Worm (Caenorhabditis elegans): ENCODE results near the gene mesp-1.

mesp-1 gene

ce11 chrIV:8526050-8526449 is 26.9 kb downstream of the mesp-1 start (continued):
- TF ChIP-seq nhr-19 (GFP tag; conservative IDR thresholded peaks at IDR 0.05) (peak; percentile 88), nhr-85 (tag) (peak; percentile 94), efl-1 (optimal IDR thresholded peaks at IDR 0.05) (peak; percentile 18 to 37), efl-1 (GFP tag; optimal IDR thresholded peaks at IDR 0.05 in 1 of 2) (peak; percentile 7 to 93), pag-3 (tag; optimal IDR thresholded peaks at IDR 0.05; ENCODE audit: borderline replicate concordance, insufficient read depth) (no peak), egl-13 (tag; optimal IDR thresholded peaks at IDR 0.05) (no peak), lin-35 (GFP tag; optimal IDR thresholded peaks at IDR 0.05) (peak in 1 of 2 experiments; percentile 67), elt-3 (tag; optimal IDR thresholded peaks at IDR 0.05) (peak in 3 of 6 experiments; percentile 56 to 97 (median 90)), isw-1 (GFP tag; IDR thresholded peaks at IDR 0.05) (no peak), nhr-28 (tag; optimal IDR thresholded peaks at IDR 0.05) (no peak), skn-1 (tag; optimal IDR thresholded peaks at IDR 0.05) (peak; percentile 1), nhr-47 (tag; optimal IDR thresholded peaks at IDR 0.05) (peak; percentile 61), egl-27 (tag; optimal IDR thresholded peaks at IDR 0.05) (peak in 1 of 2 experiments; percentile 80), fkh-10 (GFP tag; optimal IDR thresholded peaks at IDR 0.05) (no peak), dpl-1 (GFP tag; optimal IDR thresholded peaks at IDR 0.05) (peak in 1 of 3 experiments; percentile 25), snu-23 (GFP tag; optimal IDR thresholded peaks at IDR 0.05) (peak; percentile 85), irx-1 (tag; optimal IDR thresholded peaks at IDR 0.05) (peak; percentile 49), elt-2 (tag; optimal IDR thresholded peaks at IDR 0.05) (peak; percentile 37), rnt-1 (tag; optimal IDR thresholded peaks at IDR 0.05) (peak; percentile 83), C04F5.9 (tag; optimal IDR thresholded peaks at IDR 0.05) (no peak), lin-13 (GFP tag; optimal IDR thresholded peaks at IDR 0.05) (no peak)

ce11 chrIV:8526579-8526978 is 27.5 kb downstream of the mesp-1 start:
- no peak for TF ChIP-seq nhr-19 (GFP tag; conservative IDR thresholded peaks at IDR 0.05)
- no peak for TF ChIP-seq sptf-1 (tag; optimal IDR thresholded peaks at IDR 0.05)
- no peak for TF ChIP-seq tlp-1 (tag; optimal IDR thresholded peaks at IDR 0.05)
- TF ChIP-seq ceh-8 (GFP tag; optimal IDR thresholded peaks at IDR 0.05) = no peak
- TF ChIP-seq elt-2 (tag; optimal IDR thresholded peaks at IDR 0.05) = peak; percentile 6
- no peak for TF ChIP-seq ztf-4 (tag; optimal IDR thresholded peaks at IDR 0.05)
- no peak for TF ChIP-seq unc-98 (GFP tag; IDR thresholded peaks at IDR 0.05)

- no peak for TF ChIP-seq ceh-8 (GFP tag; optimal IDR thresholded peaks at IDR 0.05)
- peak; percentile 90 for TF ChIP-seq nhr-19 (GFP tag; conservative IDR thresholded peaks at IDR 0.05)
- TF ChIP-seq ces-1 (GFP tag; optimal IDR thresholded peaks at IDR 0.05) = no peak
- peak; percentile 2 for TF ChIP-seq egl-13 (tag; optimal IDR thresholded peaks at IDR 0.05)
- TF ChIP-seq blmp-1 (tag; optimal IDR thresholded peaks at IDR 0.05) = peak; percentile 85
- TF ChIP-seq hpl-2 (GFP tag; optimal IDR thresholded peaks at IDR 0.05) = peak; percentile 75
- peak; percentile 78 for TF ChIP-seq grh-1 (GFP tag; IDR thresholded peaks at IDR 0.05)
- TF ChIP-seq C04F5.9 (tag; optimal IDR thresholded peaks at IDR 0.05) = peak; percentile 12
- no peak for TF ChIP-seq ztf-11 (tag; optimal IDR thresholded peaks at IDR 0.05)
- no peak for TF ChIP-seq unc-86 (tag; optimal IDR thresholded peaks at IDR 0.05)
- peak in 1 of 2 experiments; percentile 95 for TF ChIP-seq mdl-1 (tag; optimal IDR thresholded peaks at IDR 0.05)
- no peak for TF ChIP-seq nhr-28 (tag; optimal IDR thresholded peaks at IDR 0.05)
- TF ChIP-seq ceh-63 (GFP tag; optimal IDR thresholded peaks at IDR 0.05) = no peak
- TF ChIP-seq ets-5 (GFP tag; IDR thresholded peaks at IDR 0.05) = no peak
- TF ChIP-seq swsn-7 (tag; optimal IDR thresholded peaks at IDR 0.05) = peak; percentile 64
- TF ChIP-seq zip-4 (GFP tag; optimal IDR thresholded peaks at IDR 0.05) = no peak
- peak; percentile 78 for TF ChIP-seq vab-15 (tag; optimal IDR thresholded peaks at IDR 0.05)
- TF ChIP-seq nhr-77 (tag; optimal IDR thresholded peaks at IDR 0.05) = no peak
- no peak for TF ChIP-seq hlh-17 (GFP tag; optimal IDR thresholded peaks at IDR 0.05; ENCODE audit: borderline replicate concordance)
- TF ChIP-seq fkh-8 (tag; optimal IDR thresholded peaks at IDR 0.05) = no peak
- no peak for TF ChIP-seq nhr-84 (tag; optimal IDR thresholded peaks at IDR 0.05)
- peak; percentile 28 for TF ChIP-seq rnt-1 (tag; optimal IDR thresholded peaks at IDR 0.05)
- no peak for TF ChIP-seq nhr-237 (tag; optimal IDR thresholded peaks at IDR 0.05)
- peak; percentile 15 to 82 for TF ChIP-seq lin-35 (GFP tag; optimal IDR thresholded peaks at IDR 0.05)
- TF ChIP-seq elt-2 (tag; optimal IDR thresholded peaks at IDR 0.05) = peak; percentile 100
- TF ChIP-seq sup-37 (GFP tag; optimal IDR thresholded peaks at IDR 0.05) = peak; percentile 26
- TF ChIP-seq xbp-1 (tag; optimal IDR thresholded peaks at IDR 0.05) = peak; percentile 63
- TF ChIP-seq lin-39 (tag; optimal IDR thresholded peaks at IDR 0.05) = no peak
- peak; percentile 97 for TF ChIP-seq nhr-71 (tag; optimal IDR thresholded peaks at IDR 0.05)
- TF ChIP-seq unc-130 (tag; optimal IDR thresholded peaks at IDR 0.05) = peak; percentile 83
- TF ChIP-seq ceh-90 (tag; optimal IDR thresholded peaks at IDR 0.05) = no peak
Measured at ce11 chrIV:8527598-8528012, 28.5 kb downstream of the mesp-1 start.

Measured in whole organism, L1 larva.